Fruit fly (Drosophila melanogaster) whole organism, embryonic: ENCODE measurements around the gene Sem1.

Source experiments
- Atf3 ChIP-seq: fragments of 200-800 bp; sonication (Bioruptor generic); optimal IDR thresholded peaks from 3 replicates; lab custom pipeline; 2016; ENCODE audit warnings: missing biosample characterization, missing genetic modification characterization
- CG10321 ChIP-seq: fragments of 200-800 bp; sonication (Bioruptor generic); IDR thresholded peaks from 2 replicates; pipeline ENCODE4 v1.3.6; 2022; ENCODE audit warnings: missing biosample characterization, missing genetic modification characterization
- CG10979 ChIP-seq: fragments of 200-800 bp; sonication (Bioruptor generic); optimal IDR thresholded peaks from 2 replicates; lab custom pipeline; 2018; ENCODE audit warnings: missing biosample characterization, mild to moderate bottlenecking, missing genetic modification characterization, moderate library complexity
- CG11085 ChIP-seq: fragments of 200-800 bp; sonication (Bioruptor generic); IDR thresholded peaks from 2 replicates; pipeline ENCODE4 v1.3.6; 2022; ENCODE audit warnings: missing biosample characterization, missing genetic modification characterization
- CG11723 ChIP-seq: fragments of 200-800 bp; sonication (Bioruptor generic); optimal IDR thresholded peaks from 2 replicates; lab custom pipeline; 2017; ENCODE audit warnings: missing biosample characterization, mild to moderate bottlenecking, missing genetic modification characterization
- CG12104 ChIP-seq: fragments of 200-800 bp; sonication (Bioruptor generic); optimal IDR thresholded peaks from 3 replicates; lab custom pipeline; 2016; ENCODE audit warnings: missing biosample characterization, missing genetic modification characterization
- CG12391 ChIP-seq: fragments of 200-800 bp; sonication (Bioruptor generic); optimal IDR thresholded peaks from 3 replicates; lab custom pipeline; 2018; ENCODE audit warnings: missing biosample characterization, mild to moderate bottlenecking, missing genetic modification characterization, moderate library complexity
- CG12769 ChIP-seq: fragments of 200-800 bp; sonication (Bioruptor generic); optimal IDR thresholded peaks from 2 replicates; lab custom pipeline; 2019; ENCODE audit warnings: missing biosample characterization, mild to moderate bottlenecking, missing genetic modification characterization, moderate library complexity
- CG13123 ChIP-seq: fragments of 200-800 bp; sonication (Bioruptor generic); optimal IDR thresholded peaks from 2 replicates; lab custom pipeline; 2016; ENCODE audit warnings: missing biosample characterization, missing genetic modification characterization
- CG13296 ChIP-seq: fragments of 200-800 bp; sonication (Bioruptor generic); optimal IDR thresholded peaks from 3 replicates; lab custom pipeline; 2018; ENCODE audit warnings: missing biosample characterization, mild to moderate bottlenecking, missing genetic modification characterization
- CG14667 ChIP-seq: fragments of 200-800 bp; sonication (Bioruptor generic); IDR thresholded peaks from 2 replicates; pipeline ENCODE4 v1.3.6; 2022; ENCODE audit warnings: missing biosample characterization, missing genetic modification characterization
- CG18262 ChIP-seq: fragments of 200-800 bp; optimal IDR thresholded peaks from 3 replicates; lab custom pipeline; 2019; ENCODE audit warnings: missing biosample characterization, mild to moderate bottlenecking, missing genetic modification characterization, moderate library complexity
- CG4360 ChIP-seq: fragments of 200-800 bp; sonication (Bioruptor generic); IDR thresholded peaks from 2 replicates; pipeline ENCODE4 v1.3.6; 2022; ENCODE audit warnings: missing biosample characterization, missing genetic modification characterization
- CG5245 ChIP-seq: fragments of 200-800 bp; sonication (Bioruptor generic); optimal IDR thresholded peaks from 3 replicates; lab custom pipeline; 2016; ENCODE audit warnings: missing biosample characterization, missing genetic modification characterization
- CG6175 ChIP-seq: fragments of 200-800 bp; sonication (Bioruptor generic); IDR thresholded peaks from 3 replicates; pipeline ENCODE4 v1.3.6; 2022; ENCODE audit warnings: missing biosample characterization, missing genetic modification characterization
- CG6683 ChIP-seq: fragments of 200-800 bp; sonication (Bioruptor generic); optimal IDR thresholded peaks from 2 replicates; lab custom pipeline; 2017; ENCODE audit warnings: missing biosample characterization, mild to moderate bottlenecking, missing genetic modification characterization, missing genetic modification reagents
- CG9876 ChIP-seq: fragments of 200-800 bp; sonication (Bioruptor generic); optimal IDR thresholded peaks from 2 replicates; lab custom pipeline; 2016; ENCODE audit warnings: missing biosample characterization, missing genetic modification characterization
- Doc2 ChIP-seq: fragments of 200-800 bp; sonication (Bioruptor generic); IDR thresholded peaks from 2 replicates; pipeline ENCODE4 v1.3.6; 2022; ENCODE audit warnings: missing biosample characterization, missing genetic modification characterization
- Doc3 ChIP-seq: fragments of 200-800 bp; sonication (Bioruptor generic); IDR thresholded peaks from 3 replicates; pipeline ENCODE4 v1.3.6; 2022; ENCODE audit warnings: missing biosample characterization, missing genetic modification characterization; ENCODE audit not compliant: partially characterized antibody
- Ets65A ChIP-seq: fragments of 200-800 bp; sonication (Bioruptor generic); peaks from one replicate; lab custom pipeline; 2016; ENCODE audit warnings: missing biosample characterization, missing genetic modification characterization
- Fer1 ChIP-seq: fragments of 200-800 bp; sonication (Bioruptor generic); optimal IDR thresholded peaks from 2 replicates; lab custom pipeline; 2017; ENCODE audit warnings: missing biosample characterization, mild to moderate bottlenecking, missing genetic modification characterization
- Jarid2 ChIP-seq: fragments of 200-800 bp; sonication (Bioruptor generic); optimal IDR thresholded peaks from 3 replicates; lab custom pipeline; 2017; ENCODE audit warnings: mild to moderate bottlenecking, missing biosample characterization, missing genetic modification reagents, missing genetic modification characterization
- Kr ChIP-seq: fragments of 200-800 bp; sonication (Bioruptor generic); optimal IDR thresholded peaks from 2 replicates; lab custom pipeline; 2017; ENCODE audit warnings: missing biosample characterization, mild to moderate bottlenecking, missing genetic modification characterization
- Meics ChIP-seq: fragments of 200-800 bp; sonication (Bioruptor generic); optimal IDR thresholded peaks from 2 replicates; lab custom pipeline; 2017; ENCODE audit warnings: missing biosample characterization, mild to moderate bottlenecking, missing genetic modification characterization
- Nf-YB ChIP-seq: fragments of 200-800 bp; sonication (Bioruptor generic); optimal IDR thresholded peaks from 3 replicates; lab custom pipeline; 2019; ENCODE audit warnings: missing biosample characterization, mild to moderate bottlenecking, missing genetic modification characterization, moderate library complexity
- Nf-YC ChIP-seq: fragments of 200-800 bp; optimal IDR thresholded peaks from 3 replicates; lab custom pipeline; 2019; ENCODE audit warnings: missing biosample characterization, mild to moderate bottlenecking, missing genetic modification characterization, moderate library complexity
- Sry-δ ChIP-seq: fragments of 200-800 bp; sonication (Bioruptor generic); optimal IDR thresholded peaks from 2 replicates; lab custom pipeline; 2016; ENCODE audit warnings: missing biosample characterization, missing genetic modification characterization
- Ssrp ChIP-seq: fragments of 200-800 bp; sonication (Bioruptor generic); optimal IDR thresholded peaks from 2 replicates; lab custom pipeline; 2018; ENCODE audit warnings: missing biosample characterization, mild to moderate bottlenecking, missing genetic modification characterization, moderate library complexity
- Tbp ChIP-seq: fragments of >200 bp; optimal IDR thresholded peaks from 2 replicates; lab custom pipeline; 2018; ENCODE audit warnings: missing biosample characterization, missing genetic modification characterization
- abd-A ChIP-seq: fragments of 200-800 bp; sonication (Bioruptor generic); optimal IDR thresholded peaks from 3 replicates; lab custom pipeline; 2019; ENCODE audit warnings: missing biosample characterization, mild to moderate bottlenecking, missing genetic modification characterization, moderate library complexity
- amos ChIP-seq: fragments of 200-800 bp; sonication (Bioruptor generic); IDR thresholded peaks from 2 replicates; pipeline ENCODE4 v1.3.6; 2022; ENCODE audit warnings: missing biosample characterization, missing genetic modification characterization; ENCODE audit not compliant: partially characterized antibody
- crol ChIP-seq: fragments of 200-800 bp; sonication (Bioruptor generic); IDR thresholded peaks from 2 replicates; pipeline ENCODE4 v1.3.6; 2022; ENCODE audit warnings: missing biosample characterization, missing genetic modification characterization
- dysf ChIP-seq: fragments of 200-800 bp; sonication (Bioruptor generic); IDR thresholded peaks from 3 replicates; pipeline ENCODE4 v1.3.6; 2022; ENCODE audit warnings: missing biosample characterization, missing genetic modification characterization
- exex ChIP-seq: fragments of 200-800 bp; sonication (Bioruptor generic); optimal IDR thresholded peaks from 4 replicates; lab custom pipeline; 2018; ENCODE audit warnings: missing biosample characterization, mild to moderate bottlenecking, missing genetic modification characterization, moderate library complexity
- gcm ChIP-seq: fragments of 200-800 bp; sonication (Bioruptor generic); optimal IDR thresholded peaks from 2 replicates; lab custom pipeline; 2019; ENCODE audit warnings: missing biosample characterization, mild to moderate bottlenecking, missing genetic modification characterization, moderate library complexity
- gem ChIP-seq: fragments of 200-800 bp; sonication (Bioruptor generic); optimal IDR thresholded peaks from 2 replicates; lab custom pipeline; 2019; ENCODE audit warnings: missing biosample characterization, mild to moderate bottlenecking, missing genetic modification characterization, moderate library complexity
- hb ChIP-seq: fragments of 200-800 bp; sonication (Bioruptor generic); IDR thresholded peaks from 3 replicates; pipeline ENCODE4 v1.3.6; 2022; ENCODE audit warnings: missing biosample characterization, missing genetic modification characterization; ENCODE audit not compliant: partially characterized antibody
- hkb ChIP-seq, 2 experiments: fragments of 200-800 bp in 1 of 2; fragments of >200 bp in 1 of 2; sonication (Bioruptor generic) in 1 of 2; IDR thresholded peaks in 1 of 2; optimal IDR thresholded peaks in 1 of 2; 2 replicates each; pipeline versions ENCODE4 v1.3.6 to Lab custom; 2017 to 2022; ENCODE audit warnings: missing biosample characterization in 1 of 2, missing genetic modification characterization in 1 of 2
- jumu ChIP-seq: fragments of 200-800 bp; sonication (Bioruptor generic); optimal IDR thresholded peaks from 3 replicates; lab custom pipeline; 2016; ENCODE audit warnings: missing biosample characterization, missing genetic modification characterization
- onecut ChIP-seq: fragments of 200-800 bp; sonication (Bioruptor generic); IDR thresholded peaks from 2 replicates; pipeline ENCODE4 v1.3.6; 2022; ENCODE audit warnings: missing biosample characterization, missing genetic modification characterization
- org-1 ChIP-seq: fragments of 200-800 bp; sonication (Bioruptor generic); optimal IDR thresholded peaks from 2 replicates; lab custom pipeline; 2017; ENCODE audit warnings: missing biosample characterization, missing genetic modification characterization
- pan ChIP-seq, 4 experiments: fragments of >200 bp in 3 of 4; fragments of 200-800 bp in 1 of 4; sonication (Bioruptor generic) in 1 of 4; optimal IDR thresholded peaks in 3 of 4; IDR thresholded peaks in 1 of 4; 2 replicates each; pipeline versions ENCODE4 v1.3.6 to Lab custom; 2017 to 2022; ENCODE audit warnings: missing biosample characterization in 2 of 4, missing genetic modification characterization in 2 of 4, mixed read lengths in 1 of 4
- prd ChIP-seq, 3 experiments: fragments of >200 bp in 2 of 3; fragments of 200-800 bp in 1 of 3; sonication (Bioruptor generic) in 1 of 3; optimal IDR thresholded peaks in 2 of 3; IDR thresholded peaks in 1 of 3; 2 replicates in 2 of 3; 3 replicates in 1 of 3; pipeline versions ENCODE4 v1.3.6 to Lab custom; 2017 to 2022; ENCODE audit warnings: missing biosample characterization in 1 of 3, missing genetic modification characterization in 1 of 3
- pzg ChIP-seq: fragments of 200-800 bp; sonication (Bioruptor generic); optimal IDR thresholded peaks from 3 replicates; lab custom pipeline; 2018; ENCODE audit warnings: missing biosample characterization, mild to moderate bottlenecking, missing genetic modification characterization, moderate library complexity
- scrt ChIP-seq: fragments of 200-800 bp; sonication (Bioruptor generic); optimal IDR thresholded peaks from 2 replicates; lab custom pipeline; 2018; ENCODE audit warnings: missing biosample characterization, mild to moderate bottlenecking, missing genetic modification characterization, moderate library complexity
- so ChIP-seq: fragments of 200-800 bp; sonication (Bioruptor generic); IDR thresholded peaks from 3 replicates; pipeline ENCODE4 v1.3.6; 2022; ENCODE audit warnings: missing biosample characterization, missing genetic modification characterization
- ttk ChIP-seq: fragments of 200-800 bp; sonication (Bioruptor generic); IDR thresholded peaks from 2 replicates; pipeline ENCODE4 v2.1.2; 2022; ENCODE audit warnings: missing biosample characterization, missing genetic modification characterization

Gene Sem1

DNA sequence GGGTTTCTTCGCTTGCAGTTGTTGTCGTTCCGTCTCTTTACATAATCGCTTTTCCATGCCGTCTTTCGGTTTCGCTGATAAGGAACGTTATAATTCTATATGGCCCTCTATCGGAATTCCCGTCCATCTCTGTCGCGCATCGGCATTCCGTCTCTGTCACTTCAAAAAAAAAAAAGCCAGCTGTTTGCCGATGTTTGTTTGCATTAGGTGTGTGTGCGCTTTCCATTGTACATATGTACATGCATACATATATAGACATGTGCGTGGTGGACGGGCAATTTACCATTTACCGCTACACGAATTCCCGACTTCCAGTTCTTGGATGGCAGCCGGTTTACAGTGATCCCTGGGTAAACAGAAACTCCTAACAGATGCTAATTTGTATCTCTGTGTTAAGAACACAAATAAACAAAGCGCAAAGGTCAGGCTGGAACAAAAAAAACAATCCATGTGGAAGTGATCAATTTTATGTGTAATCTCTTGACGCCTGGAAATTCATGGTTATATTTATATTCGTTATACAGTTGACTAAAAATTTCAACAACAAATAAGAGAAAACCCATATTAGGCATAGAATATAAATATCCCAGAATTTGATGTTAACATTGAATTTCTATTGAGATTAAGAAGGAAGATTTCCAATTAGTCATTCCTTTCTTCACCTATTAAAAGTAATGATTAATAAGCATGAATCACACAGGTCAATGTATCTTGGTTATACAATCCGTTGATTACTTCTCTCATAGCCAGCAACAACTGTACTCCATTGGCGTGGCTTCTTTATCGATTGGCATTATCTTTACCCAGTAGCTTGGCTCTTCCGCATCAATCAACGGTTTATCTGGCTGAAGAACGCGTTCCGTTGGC is 20.5 kb upstream of the Sem1 start (continued):
- TF ChIP-seq CG11723 (peak; percentile 51), so (0 out of 3 replicates have a peak, but pooled peaks have one; percentile 41), hkb (optimal IDR thresholded peaks at IDR 0.05; lab: Kevin White, UChicago) (no peak), hkb (GFP tag; IDR thresholded peaks at IDR 0.05; lab: Robert Waterston, UW) (peak; percentile 52; the same call in 1 of the 2 replicates), CG14667 (GFP tag; lab: Robert Waterston, UW) (no peak), dysf (no peak), Ssrp (tag; lab: Kevin White, UChicago) (peak; percentile 21), CG4360 (GFP tag; lab: Robert Waterston, UW) (peak; percentile 29; the same call in 1 of the 2 replicates), Ets65A (GFP tag; lab: Kevin White, UChicago) (no peak), Doc3 (GFP tag; lab: Robert Waterston, UW) (no peak), amos (GFP tag; lab: Robert Waterston, UW) (no peak), Kr (GFP tag; lab: Kevin White, UChicago) (peak; percentile 66), CG5245 (GFP tag; lab: Kevin White, UChicago) (no peak), CG10979 (tag; lab: Kevin White, UChicago) (no peak), CG6683 (GFP tag; lab: Kevin White, UChicago) (no peak), CG10321 (GFP tag; lab: Robert Waterston, UW) (peak; percentile 65; the same call in 1 of the 2 replicates), CG6175 (GFP tag; lab: Robert Waterston, UW) (no peak), abd-A (tag; lab: Kevin White, UChicago) (no peak), onecut (GFP tag; lab: Robert Waterston, UW) (peak; percentile 71), CG9876 (GFP tag; lab: Kevin White, UChicago) (no peak), CG13296 (no peak), jumu (GFP tag; lab: Kevin White, UChicago) (no peak), gcm (GFP tag; lab: Kevin White, UChicago) (peak; percentile 56), crol (no peak), scrt (GFP tag; lab: Kevin White, UChicago) (no peak), exex (no peak), CG13123 (GFP tag; lab: Kevin White, UChicago) (peak; percentile 22), Doc2 (GFP tag; lab: Robert Waterston, UW) (no peak), Sry-δ (GFP tag; lab: Kevin White, UChicago) (no peak), Fer1 (GFP tag; lab: Kevin White, UChicago) (no peak), Tbp (GFP tag; lab: Kevin White, UChicago) (no peak), Nf-YB (GFP tag; lab: Kevin White, UChicago) (peak; percentile 9), gem (peak; percentile 34), Meics (GFP tag; lab: Kevin White, UChicago) (no peak), pzg (GFP tag; lab: Kevin White, UChicago) (no peak), CG18262 (tag; lab: Kevin White, UChicago) (peak; percentile 47), CG12391 (tag; lab: Kevin White, UChicago) (no peak), pan (optimal IDR thresholded peaks at IDR 0.05; lab: Kevin White, UChicago) (no peak), pan (GFP tag; optimal IDR thresholded peaks at IDR 0.05 in 1 of 2, IDR thresholded peaks at IDR 0.05 in 1 of 2) (peak in 1 of 2 experiments; percentile 10), Jarid2 (GFP tag; lab: Kevin White, UChicago) (no peak), Atf3 (GFP tag; lab: Kevin White, UChicago) (no peak), Nf-YC (no peak), CG12769 (peak; percentile 20), hb (GFP tag; lab: Robert Waterston, UW) (no peak), CG11085 (GFP tag; lab: Robert Waterston, UW) (no peak), prd (optimal IDR thresholded peaks at IDR 0.05; lab: Kevin White, UChicago) (no peak), prd (GFP tag; IDR thresholded peaks at IDR 0.05; lab: Robert Waterston, UW) (peak; percentile 49), ttk (no peak), org-1 (GFP tag; lab: Kevin White, UChicago) (no peak), CG12104 (GFP tag; lab: Kevin White, UChicago) (no peak)
